Worm (Caenorhabditis elegans) whole organism, early embryonic: ENCODE measurements around the gene stg-1.

Experiments used
- B0310.2 ChIP-seq: sonication (generic microtip); optimal IDR thresholded peaks from 2 replicates; lab custom pipeline; 2016; ENCODE audit warnings: mild to moderate bottlenecking, missing genetic modification characterization, missing compliant biosample characterization
- F13C5.2 ChIP-seq: sonication (generic microtip); optimal IDR thresholded peaks from 2 replicates; lab custom pipeline; 2017; ENCODE audit warnings: mild to moderate bottlenecking, missing genetic modification characterization, inconsistent platforms, missing compliant biosample characterization
- ama-1 ChIP-seq: fragments of 150-350 bp; optimal IDR thresholded peaks from 2 replicates; lab custom pipeline; 2014
- ceh-13 ChIP-seq: fragments of 200-800 bp; sonication (Bioruptor generic); optimal IDR thresholded peaks from 2 replicates; lab custom pipeline; 2018; ENCODE audit warnings: mild to moderate bottlenecking, missing genetic modification characterization, missing compliant biosample characterization
- ceh-36 ChIP-seq: sonication (generic microtip); optimal IDR thresholded peaks from 2 replicates; lab custom pipeline; 2016; ENCODE audit warnings: missing genetic modification characterization, inconsistent platforms, missing compliant biosample characterization
- flt-1 ChIP-seq: fragments of 200-800 bp; sonication (Bioruptor generic); IDR thresholded peaks from 2 replicates; pipeline ENCODE4 v1.3.6; 2022; ENCODE audit warnings: missing genetic modification characterization, missing compliant biosample characterization
- hmbx-1 ChIP-seq: sonication (generic microtip); optimal IDR thresholded peaks from 2 replicates; lab custom pipeline; 2016; ENCODE audit warnings: mild to moderate bottlenecking, missing genetic modification characterization, missing compliant biosample characterization
- hmg-4 ChIP-seq: fragments of 200-800 bp; sonication (Bioruptor generic); optimal IDR thresholded peaks from 2 replicates; lab custom pipeline; 2018; ENCODE audit warnings: mild to moderate bottlenecking, missing genetic modification characterization, missing compliant biosample characterization
- hnd-1 ChIP-seq: sonication (generic microtip); optimal IDR thresholded peaks from 2 replicates; lab custom pipeline; 2016; ENCODE audit warnings: missing genetic modification characterization, missing compliant biosample characterization
- pes-1 ChIP-seq: fragments of 200-800 bp; sonication (Bioruptor generic); IDR thresholded peaks from 2 replicates; pipeline ENCODE4 v1.3.6; 2022; ENCODE audit warnings: missing genetic modification reagents, missing genetic modification characterization, missing compliant biosample characterization
- scrt-1 ChIP-seq: fragments of 200-800 bp; sonication (Bioruptor generic); IDR thresholded peaks from 2 replicates; pipeline ENCODE4 v1.3.6; 2022; ENCODE audit warnings: missing genetic modification characterization, missing compliant biosample characterization
- sea-1 ChIP-seq: fragments of 200-800 bp; sonication (Bioruptor generic); conservative IDR thresholded peaks from 2 replicates; pipeline ENCODE4 v1.3.6; 2022; ENCODE audit warnings: missing genetic modification characterization, missing compliant biosample characterization

DNA sequence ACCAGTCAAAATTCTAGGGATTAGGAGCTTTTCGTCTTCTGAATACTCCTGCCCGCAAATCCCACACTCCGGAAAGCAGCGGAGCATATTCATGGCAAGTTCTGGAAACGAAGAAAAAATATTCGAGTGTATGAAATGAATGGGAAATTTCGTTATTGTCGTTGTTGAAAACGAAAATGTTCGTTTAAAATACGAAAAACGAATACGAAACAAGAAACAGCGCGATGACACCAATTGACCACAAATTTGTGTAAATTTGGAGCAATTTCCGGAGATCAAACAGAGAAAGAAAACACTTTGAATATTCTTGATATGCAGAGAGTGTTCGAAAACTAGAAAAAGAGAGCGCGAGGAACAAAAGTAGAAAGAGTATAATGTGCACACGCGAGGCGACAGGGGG is 45.1 kb upstream of the stg-1 start, which contains the start of gene ZK945.4:
- TF ChIP-seq ceh-13 (GFP tag; lab: Kevin White, UChicago) (no peak), hnd-1 (tag; lab: Kevin White, UChicago) (no peak), flt-1 (GFP tag; lab: Robert Waterston, UW) (no peak), hmg-4 (GFP tag; lab: Kevin White, UChicago) (no peak), scrt-1 (no peak), ama-1 (lab: Kevin White, UChicago) (no peak), F13C5.2 (tag; lab: Kevin White, UChicago) (no peak), sea-1 (no peak), hmbx-1 (tag; lab: Kevin White, UChicago) (no peak), ceh-36 (no peak), pes-1 (GFP tag; lab: Robert Waterston, UW) (no peak), B0310.2 (tag; lab: Kevin White, UChicago) (no peak)
